Fruit fly (Drosophila melanogaster): Measurements from ENCODE around the gene CG11037.

- TF ChIP-seq CG11617 (GFP tag; optimal IDR thresholded peaks at IDR 0.05) (peak; percentile 51), cic (GFP tag; optimal IDR thresholded peaks at IDR 0.05) (no peak), CG7045 (GFP tag; optimal IDR thresholded peaks at IDR 0.05) (no peak), ovo (GFP tag; optimal IDR thresholded peaks at IDR 0.05) (no peak), CG7101 (tag; optimal IDR thresholded peaks at IDR 0.05) (peak; percentile 49), CG33017 (tag; optimal IDR thresholded peaks at IDR 0.05) (no peak), bab1 (GFP tag; optimal IDR thresholded peaks at IDR 0.05) (peak; percentile 77), CG1620 (GFP tag; optimal IDR thresholded peaks at IDR 0.05) (no peak), cnc (optimal IDR thresholded peaks at IDR 0.05) (no peak), toe (GFP tag; optimal IDR thresholded peaks at IDR 0.05) (no peak), kay (GFP tag; ENCODE audit: borderline replicate concordance) (no peak)
Observed at dm6 chr3L:20930059-20930785, 31.0 kb downstream of the CG11037 start.

All from whole organism, adult.